Fruit fly (Drosophila melanogaster) whole organism, adult: ENCODE results near the gene Arp3.

Source experiments
- CG11617 ChIP-seq: fragments of 200-800 bp; sonication (Bioruptor generic); optimal IDR thresholded peaks from 2 replicates; lab custom pipeline; 2017; ENCODE audit warnings: mild to moderate bottlenecking, missing biosample characterization, missing genetic modification reagents, missing genetic modification characterization
- CG14711 ChIP-seq: fragments of 200-800 bp; sonication (Bioruptor generic); optimal IDR thresholded peaks from 2 replicates; lab custom pipeline; 2018; ENCODE audit warnings: missing biosample characterization, mild to moderate bottlenecking, missing genetic modification characterization, moderate library complexity
- CG33017 ChIP-seq: fragments of 200-800 bp; sonication (Bioruptor generic); optimal IDR thresholded peaks from 2 replicates; lab custom pipeline; 2018; ENCODE audit warnings: missing biosample characterization, mild to moderate bottlenecking, missing genetic modification characterization, moderate library complexity
- CG5204 ChIP-seq: fragments of 200-800 bp; sonication (Bioruptor generic); optimal IDR thresholded peaks from 2 replicates; lab custom pipeline; 2016; ENCODE audit warnings: missing biosample characterization, missing genetic modification characterization
- CG7045 ChIP-seq: fragments of 200-800 bp; sonication (Bioruptor generic); optimal IDR thresholded peaks from 2 replicates; lab custom pipeline; 2017; ENCODE audit warnings: missing biosample characterization, mild to moderate bottlenecking, missing genetic modification characterization
- CG7101 ChIP-seq: fragments of 200-800 bp; sonication (Bioruptor generic); optimal IDR thresholded peaks from 2 replicates; lab custom pipeline; 2018; ENCODE audit warnings: missing biosample characterization, mild to moderate bottlenecking, missing genetic modification characterization, moderate library complexity
- Clk ChIP-seq: fragments of 200-800 bp; sonication (Bioruptor generic); optimal IDR thresholded peaks from 2 replicates; lab custom pipeline; 2017; ENCODE audit warnings: missing biosample characterization, missing genetic modification characterization
- Hr96 ChIP-seq: fragments of 200-800 bp; sonication (Bioruptor generic); optimal IDR thresholded peaks from 2 replicates; lab custom pipeline; 2016; ENCODE audit warnings: missing biosample characterization, missing genetic modification characterization
- Mnt ChIP-seq: fragments of 200-800 bp; sonication (Bioruptor generic); optimal IDR thresholded peaks from 2 replicates; lab custom pipeline; 2016; ENCODE audit warnings: missing biosample characterization, mild to moderate bottlenecking, missing genetic modification characterization
- cnc ChIP-seq, 2 experiments: fragments of >200 bp; optimal IDR thresholded peaks; 2 replicates each; lab custom pipeline; 2017
- kay ChIP-seq: fragments of 200-800 bp; sonication (Bioruptor generic); peaks from one replicate; lab custom pipeline; 2016; ENCODE audit warnings: missing biosample characterization, missing genetic modification characterization, borderline replicate concordance
- ovo ChIP-seq: fragments of 200-800 bp; sonication (Bioruptor generic); optimal IDR thresholded peaks from 2 replicates; lab custom pipeline; 2016; ENCODE audit warnings: missing biosample characterization, missing genetic modification characterization
- pad ChIP-seq: fragments of 200-800 bp; sonication (Bioruptor generic); optimal IDR thresholded peaks from 3 replicates; lab custom pipeline; 2017; ENCODE audit warnings: missing biosample characterization, missing genetic modification characterization, mild to moderate bottlenecking, moderate library complexity, missing genetic modification reagents
- tj ChIP-seq: fragments of 200-800 bp; sonication (Bioruptor generic); optimal IDR thresholded peaks from 3 replicates; lab custom pipeline; 2017; ENCODE audit warnings: missing biosample characterization, mild to moderate bottlenecking, missing genetic modification characterization, moderate library complexity

DNA sequence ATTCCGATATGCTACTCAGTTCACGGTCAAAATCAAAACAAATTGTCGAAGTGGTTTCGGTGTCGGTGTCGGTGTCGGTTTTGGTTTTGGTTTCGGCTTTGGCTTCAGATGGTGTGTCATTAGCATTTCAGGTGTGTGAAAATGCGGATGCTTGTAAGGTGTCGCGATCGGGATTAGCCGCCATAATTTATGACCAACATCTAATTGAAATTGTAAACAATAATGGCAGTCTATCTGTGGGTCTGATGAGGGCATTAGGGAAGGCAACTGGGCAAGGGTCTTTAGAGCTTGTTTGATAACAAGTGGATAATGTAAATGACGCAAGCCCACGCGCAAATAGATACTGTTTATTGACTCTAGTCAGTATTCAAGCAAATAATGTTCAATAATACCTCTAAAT, 40.8 kb downstream of the Arp3 start:
- no peak for TF ChIP-seq CG5204
- no peak for TF ChIP-seq kay
- TF ChIP-seq CG11617 (GFP tag; lab: Kevin White, UChicago) = no peak
- no peak for TF ChIP-seq ovo (GFP tag; lab: Kevin White, UChicago)
- TF ChIP-seq Mnt (GFP tag; lab: Kevin White, UChicago) = no peak
- TF ChIP-seq pad = no peak
- TF ChIP-seq cnc (optimal IDR thresholded peaks at IDR 0.05; lab: Kevin White, UChicago) = no peak
- TF ChIP-seq CG33017 (tag; lab: Kevin White, UChicago) = no peak
- TF ChIP-seq CG7101 (tag; lab: Kevin White, UChicago) = no peak
- no peak for TF ChIP-seq Clk (GFP tag; lab: Kevin White, UChicago)
- no peak for TF ChIP-seq tj (GFP tag; lab: Kevin White, UChicago)
- TF ChIP-seq Hr96 (GFP tag; lab: Kevin White, UChicago) = no peak
- TF ChIP-seq CG7045 (GFP tag; lab: Kevin White, UChicago) = no peak
- no peak for TF ChIP-seq CG14711 (tag; lab: Kevin White, UChicago)
